Fruit fly (Drosophila melanogaster) whole organism, embryonic: ENCODE results near the gene Cnot4.
A peak's percentile ranks its signal among the peaks of the same experiment; 100 is the strongest.

ENCODE experiments used
- Aef1 ChIP-seq: fragments of 200-800 bp; sonication (Bioruptor generic); IDR thresholded peaks from 3 replicates; pipeline ENCODE4 v1.3.6; 2022; ENCODE audit warnings: missing biosample characterization, missing genetic modification characterization
- CG10147 ChIP-seq: fragments of 200-800 bp; sonication (Bioruptor generic); optimal IDR thresholded peaks from 2 replicates; lab custom pipeline; 2019; ENCODE audit warnings: missing biosample characterization, mild to moderate bottlenecking, missing genetic modification characterization, moderate library complexity
- CG10431 ChIP-seq: fragments of 200-800 bp; sonication (Bioruptor generic); optimal IDR thresholded peaks from 3 replicates; lab custom pipeline; 2018; ENCODE audit warnings: missing biosample characterization, mild to moderate bottlenecking, missing genetic modification characterization
- CG13424 ChIP-seq: fragments of 200-800 bp; sonication (Bioruptor generic); optimal IDR thresholded peaks from 2 replicates; lab custom pipeline; 2019; ENCODE audit warnings: missing biosample characterization, mild to moderate bottlenecking, missing genetic modification characterization, moderate library complexity
- CG14014 ChIP-seq: fragments of 200-800 bp; sonication (Bioruptor generic); IDR thresholded peaks from 2 replicates; pipeline ENCODE4 v1.3.6; 2022; ENCODE audit warnings: missing biosample characterization, missing genetic modification characterization
- CG1529 ChIP-seq: fragments of 200-800 bp; sonication (Bioruptor generic); optimal IDR thresholded peaks from 3 replicates; lab custom pipeline; 2018; ENCODE audit warnings: missing biosample characterization, missing genetic modification characterization
- CG15601 ChIP-seq: fragments of 200-800 bp; sonication (Bioruptor generic); optimal IDR thresholded peaks from 3 replicates; lab custom pipeline; 2019; ENCODE audit warnings: missing biosample characterization, mild to moderate bottlenecking, missing genetic modification characterization, moderate library complexity
- CG15696 ChIP-seq: fragments of 200-800 bp; sonication (Bioruptor generic); optimal IDR thresholded peaks from 2 replicates; lab custom pipeline; 2019; ENCODE audit warnings: missing biosample characterization, mild to moderate bottlenecking, missing genetic modification characterization, moderate library complexity
- CG16813 ChIP-seq: fragments of 200-800 bp; sonication (Bioruptor generic); IDR thresholded peaks from 3 replicates; pipeline ENCODE4 v1.3.6; 2022; ENCODE audit warnings: missing biosample characterization, missing genetic modification characterization; ENCODE audit not compliant: partially characterized antibody
- CG17385 ChIP-seq: fragments of 200-800 bp; sonication (Bioruptor generic); optimal IDR thresholded peaks from 3 replicates; lab custom pipeline; 2018; ENCODE audit warnings: missing biosample characterization, mild to moderate bottlenecking, missing genetic modification characterization
- CG18599 ChIP-seq: fragments of 200-800 bp; sonication (Bioruptor generic); optimal IDR thresholded peaks from 3 replicates; lab custom pipeline; 2017; ENCODE audit warnings: missing biosample characterization, missing genetic modification characterization, mild to moderate bottlenecking, moderate library complexity, missing genetic modification reagents
- CG30020 ChIP-seq: fragments of 200-800 bp; optimal IDR thresholded peaks from 2 replicates; lab custom pipeline; 2019; ENCODE audit warnings: missing biosample characterization, mild to moderate bottlenecking, missing genetic modification characterization, moderate library complexity
- CG34422 ChIP-seq: fragments of 200-800 bp; sonication (Bioruptor generic); IDR thresholded peaks from 3 replicates; pipeline ENCODE4 v1.3.6; 2022; ENCODE audit warnings: missing biosample characterization, missing genetic modification characterization
- CG4282 ChIP-seq: fragments of 200-800 bp; sonication (Bioruptor generic); optimal IDR thresholded peaks from 2 replicates; lab custom pipeline; 2016; ENCODE audit warnings: missing biosample characterization, missing genetic modification characterization
- CG6654 ChIP-seq: fragments of 200-800 bp; sonication (Bioruptor generic); optimal IDR thresholded peaks from 2 replicates; lab custom pipeline; 2017; ENCODE audit warnings: missing biosample characterization, mild to moderate bottlenecking, missing genetic modification characterization
- CG6689 ChIP-seq: fragments of 200-800 bp; sonication (Bioruptor generic); IDR thresholded peaks from 2 replicates; pipeline ENCODE4 v1.3.6; 2022; ENCODE audit warnings: missing biosample characterization, missing genetic modification characterization
- CG7372 ChIP-seq: fragments of 200-800 bp; sonication (Bioruptor generic); IDR thresholded peaks from 2 replicates; pipeline ENCODE4 v1.3.6; 2022; ENCODE audit warnings: missing biosample characterization, missing genetic modification characterization
- CG8388 ChIP-seq: fragments of 200-800 bp; sonication (Bioruptor generic); optimal IDR thresholded peaks from 2 replicates; lab custom pipeline; 2019; ENCODE audit warnings: missing biosample characterization, mild to moderate bottlenecking, missing genetic modification characterization, moderate library complexity
- CG8478 ChIP-seq: fragments of >200 bp; optimal IDR thresholded peaks from 2 replicates; lab custom pipeline; 2018
- CG8924 ChIP-seq: fragments of 200-800 bp; optimal IDR thresholded peaks from 3 replicates; lab custom pipeline; 2019; ENCODE audit warnings: missing biosample characterization, mild to moderate bottlenecking, missing genetic modification characterization, moderate library complexity
- CG9215 ChIP-seq: fragments of 200-800 bp; sonication (Bioruptor generic); IDR thresholded peaks from 2 replicates; pipeline ENCODE4 v1.3.6; 2022; ENCODE audit warnings: missing biosample characterization, missing genetic modification characterization
- CG9609 ChIP-seq: fragments of 200-800 bp; sonication (Bioruptor generic); optimal IDR thresholded peaks from 3 replicates; lab custom pipeline; 2016; ENCODE audit warnings: missing biosample characterization, missing genetic modification characterization
- CG9727 ChIP-seq: fragments of 200-800 bp; sonication (Bioruptor generic); optimal IDR thresholded peaks from 3 replicates; lab custom pipeline; 2017; ENCODE audit warnings: missing biosample characterization, mild to moderate bottlenecking, missing genetic modification characterization
- CHES-1-like ChIP-seq: fragments of 200-800 bp; sonication (Bioruptor generic); optimal IDR thresholded peaks from 2 replicates; lab custom pipeline; 2016; ENCODE audit warnings: missing biosample characterization, missing genetic modification characterization
- Camta ChIP-seq: fragments of 200-800 bp; sonication (Bioruptor generic); optimal IDR thresholded peaks from 2 replicates; lab custom pipeline; 2016; ENCODE audit warnings: missing biosample characterization, missing genetic modification characterization
- Dbx ChIP-seq: fragments of 200-800 bp; sonication (Bioruptor generic); IDR thresholded peaks from 3 replicates; pipeline ENCODE4 v1.3.6; 2022; ENCODE audit warnings: missing biosample characterization, missing genetic modification characterization
- Dfd ChIP-seq, 2 experiments: fragments of >200 bp; optimal IDR thresholded peaks; 2 replicates each; lab custom pipeline; 2017; ENCODE audit warnings: missing biosample characterization in 2 of 2, missing genetic modification characterization in 2 of 2
- Doc2 ChIP-seq: fragments of 200-800 bp; sonication (Bioruptor generic); IDR thresholded peaks from 2 replicates; pipeline ENCODE4 v1.3.6; 2022; ENCODE audit warnings: missing biosample characterization, missing genetic modification characterization
- Fer1 ChIP-seq: fragments of 200-800 bp; sonication (Bioruptor generic); optimal IDR thresholded peaks from 2 replicates; lab custom pipeline; 2017; ENCODE audit warnings: missing biosample characterization, mild to moderate bottlenecking, missing genetic modification characterization
- HmgZ ChIP-seq: fragments of 200-800 bp; sonication (Bioruptor generic); optimal IDR thresholded peaks from 2 replicates; lab custom pipeline; 2018; ENCODE audit warnings: missing biosample characterization, mild to moderate bottlenecking, missing genetic modification characterization
- Lpt ChIP-seq: fragments of >200 bp; optimal IDR thresholded peaks from 2 replicates; lab custom pipeline; 2018; ENCODE audit warnings: missing biosample characterization, missing genetic modification characterization
- Nf-YC ChIP-seq: fragments of 200-800 bp; optimal IDR thresholded peaks from 3 replicates; lab custom pipeline; 2019; ENCODE audit warnings: missing biosample characterization, mild to moderate bottlenecking, missing genetic modification characterization, moderate library complexity
- Scr ChIP-seq: fragments of 200-800 bp; sonication (Bioruptor generic); IDR thresholded peaks from 2 replicates; pipeline ENCODE4 v1.3.6; 2022; ENCODE audit warnings: missing biosample characterization, missing genetic modification characterization; ENCODE audit not compliant: partially characterized antibody
- Sin3A ChIP-seq: fragments of >200 bp; optimal IDR thresholded peaks from 2 replicates; lab custom pipeline; 2018
- Sry-δ ChIP-seq: fragments of 200-800 bp; sonication (Bioruptor generic); optimal IDR thresholded peaks from 2 replicates; lab custom pipeline; 2016; ENCODE audit warnings: missing biosample characterization, missing genetic modification characterization
- ato ChIP-seq: fragments of 200-800 bp; sonication (Bioruptor generic); IDR thresholded peaks from 2 replicates; pipeline ENCODE4 v1.3.6; 2022; ENCODE audit warnings: missing biosample characterization, missing genetic modification characterization; ENCODE audit not compliant: partially characterized antibody
- ci ChIP-seq: fragments of 200-800 bp; sonication (Bioruptor generic); IDR thresholded peaks from 3 replicates; pipeline ENCODE4 v1.3.6; 2022; ENCODE audit warnings: missing biosample characterization, missing genetic modification characterization
- gcm ChIP-seq: fragments of 200-800 bp; sonication (Bioruptor generic); optimal IDR thresholded peaks from 2 replicates; lab custom pipeline; 2019; ENCODE audit warnings: missing biosample characterization, mild to moderate bottlenecking, missing genetic modification characterization, moderate library complexity
- hkb ChIP-seq, 2 experiments: fragments of 200-800 bp in 1 of 2; fragments of >200 bp in 1 of 2; sonication (Bioruptor generic) in 1 of 2; IDR thresholded peaks in 1 of 2; optimal IDR thresholded peaks in 1 of 2; 2 replicates each; pipeline versions ENCODE4 v1.3.6 to Lab custom; 2017 to 2022; ENCODE audit warnings: missing biosample characterization in 1 of 2, missing genetic modification characterization in 1 of 2
- ken ChIP-seq: fragments of 200-800 bp; sonication (Bioruptor generic); IDR thresholded peaks from 3 replicates; pipeline ENCODE4 v1.3.6; 2022; ENCODE audit warnings: missing biosample characterization, missing genetic modification characterization
- nerfin-1 ChIP-seq: fragments of 200-800 bp; sonication (Bioruptor generic); optimal IDR thresholded peaks from 3 replicates; lab custom pipeline; 2019; ENCODE audit warnings: missing biosample characterization, mild to moderate bottlenecking, missing genetic modification characterization, moderate library complexity
- sd ChIP-seq: fragments of 200-800 bp; sonication (Bioruptor generic); optimal IDR thresholded peaks from 3 replicates; lab custom pipeline; 2018; ENCODE audit warnings: missing biosample characterization, mild to moderate bottlenecking, missing genetic modification characterization, moderate library complexity
- sisA ChIP-seq: fragments of 200-800 bp; sonication (Bioruptor generic); IDR thresholded peaks from 2 replicates; pipeline ENCODE4 v1.3.6; 2022; ENCODE audit warnings: missing biosample characterization, missing genetic modification characterization
- slbo ChIP-seq: fragments of 200-800 bp; sonication (Bioruptor generic); IDR thresholded peaks from 2 replicates; pipeline ENCODE4 v1.3.6; 2022; ENCODE audit warnings: missing biosample characterization, missing genetic modification characterization
- ssp ChIP-seq: fragments of 200-800 bp; sonication (Bioruptor generic); IDR thresholded peaks from 2 replicates; pipeline ENCODE4 v1.3.6; 2022; ENCODE audit warnings: missing biosample characterization, missing genetic modification characterization
- sug ChIP-seq: fragments of 200-800 bp; optimal IDR thresholded peaks from 2 replicates; lab custom pipeline; 2019; ENCODE audit warnings: missing biosample characterization, mild to moderate bottlenecking, missing genetic modification characterization, moderate library complexity
- ttk ChIP-seq: fragments of 200-800 bp; sonication (Bioruptor generic); IDR thresholded peaks from 2 replicates; pipeline ENCODE4 v2.1.2; 2022; ENCODE audit warnings: missing biosample characterization, missing genetic modification characterization
- tup ChIP-seq: fragments of 200-800 bp; sonication (Bioruptor generic); optimal IDR thresholded peaks from 2 replicates; lab custom pipeline; 2016; ENCODE audit warnings: missing biosample characterization, mild to moderate bottlenecking, missing genetic modification characterization, moderate library complexity
- wek ChIP-seq: fragments of 200-800 bp; sonication (Bioruptor generic); optimal IDR thresholded peaks from 3 replicates; lab custom pipeline; 2018; ENCODE audit warnings: missing biosample characterization, mild to moderate bottlenecking, missing genetic modification characterization, moderate library complexity
- zen2 ChIP-seq: fragments of 200-800 bp; sonication (Bioruptor generic); IDR thresholded peaks from 3 replicates; pipeline ENCODE4 v1.3.6; 2022; ENCODE audit warnings: missing biosample characterization, missing genetic modification characterization; ENCODE audit not compliant: partially characterized antibody

Gene Cnot4

dm6 chr2L:10428528-10428927 is 32.0 kb downstream of the Cnot4 start, which contains the start of gene CG5188 (continued):
- TF ChIP-seq CG10147 (no peak), tup (GFP tag; lab: Kevin White, UChicago) (no peak), CG6689 (GFP tag; lab: Robert Waterston, UW) (peak; percentile 51), CG10431 (peak; percentile 2), CG15601 (peak; percentile 31), sisA (GFP tag; lab: Robert Waterston, UW) (no peak; the same call in 1 of the 2 replicates), CG34422 (GFP tag; lab: Robert Waterston, UW) (peak; percentile 63; the same call in 2 of the 3 replicates), CG18599 (GFP tag; lab: Kevin White, UChicago) (no peak), Nf-YC (tag; lab: Kevin White, UChicago) (peak; percentile 45), CG15696 (tag; lab: Kevin White, UChicago) (peak; percentile 17), ttk (no peak), Dfd (GFP tag; optimal IDR thresholded peaks at IDR 0.05; lab: Kevin White, UChicago) (no peak), CG9609 (GFP tag; lab: Kevin White, UChicago) (no peak), CG17385 (GFP tag; lab: Kevin White, UChicago) (peak; percentile 48), CG6654 (GFP tag; lab: Kevin White, UChicago) (no peak), Camta (peak; percentile 2), Sin3A (lab: Kevin White, UChicago) (no peak), ssp (GFP tag; lab: Robert Waterston, UW) (peak; percentile 60), zen2 (peak; percentile 11; the same call in 2 of the 3 replicates), ato (GFP tag; lab: Robert Waterston, UW) (peak; percentile 53; the same call in 1 of the 2 replicates), CG16813 (GFP tag; lab: Robert Waterston, UW) (0 out of 3 replicates have a peak, but pooled peaks have one; percentile 34), CHES-1-like (GFP tag; lab: Kevin White, UChicago) (peak; percentile 20), ken (GFP tag; lab: Robert Waterston, UW) (peak; percentile 27; the same call in 1 of the 3 replicates), CG4282 (GFP tag; lab: Kevin White, UChicago) (peak; percentile 6), gcm (peak; percentile 42), Sry-δ (no peak), CG13424 (peak; percentile 64), CG14014 (peak; percentile 35; the same call in 1 of the 2 replicates), Lpt (GFP tag; lab: Kevin White, UChicago) (no peak), CG9215 (GFP tag; lab: Robert Waterston, UW) (no peak), Fer1 (GFP tag; lab: Kevin White, UChicago) (peak; percentile 48), slbo (GFP tag; lab: Robert Waterston, UW) (peak; percentile 67), sug (tag; lab: Kevin White, UChicago) (peak; percentile 35), CG30020 (tag; lab: Kevin White, UChicago) (peak; percentile 83), nerfin-1 (tag; lab: Kevin White, UChicago) (peak; percentile 48), Aef1 (GFP tag; lab: Robert Waterston, UW) (peak; percentile 45; the same call in 1 of the 3 replicates), CG8478 (lab: Kevin White, UChicago) (no peak), hkb (optimal IDR thresholded peaks at IDR 0.05; lab: Kevin White, UChicago) (no peak), hkb (GFP tag; IDR thresholded peaks at IDR 0.05; lab: Robert Waterston, UW) (peak; percentile 61; the same call in 1 of the 2 replicates), CG9727 (GFP tag; lab: Kevin White, UChicago) (peak; percentile 16), Doc2 (GFP tag; lab: Robert Waterston, UW) (no peak), CG8388 (GFP tag; lab: Kevin White, UChicago) (peak; percentile 99), ci (GFP tag; lab: Robert Waterston, UW) (peak; percentile 73; the same call in 2 of the 3 replicates), wek (peak; percentile 98), Scr (GFP tag; lab: Robert Waterston, UW) (peak; percentile 47; the same call in 1 of the 2 replicates), CG7372 (GFP tag; lab: Robert Waterston, UW) (no peak), sd (tag; lab: Kevin White, UChicago) (peak; percentile 80), CG8924 (tag; lab: Kevin White, UChicago) (peak; percentile 53), HmgZ (tag; lab: Kevin White, UChicago) (peak; percentile 40), CG1529 (GFP tag; lab: Kevin White, UChicago) (peak; percentile 9), Dbx (GFP tag; lab: Robert Waterston, UW) (peak; percentile 66; the same call in 1 of the 3 replicates)
